Fruit fly (Drosophila melanogaster) whole organism, pupa: ENCODE results near the gene Takl2.

Source experiments
- CG10348 ChIP-seq: fragments of 200-800 bp; sonication (Bioruptor generic); IDR thresholded peaks from 2 replicates; pipeline ENCODE4 v1.3.6; 2022; ENCODE audit warnings: missing biosample characterization, missing genetic modification characterization
- CG12605 ChIP-seq: fragments of 200-800 bp; sonication (Bioruptor generic); IDR thresholded peaks from 2 replicates; pipeline ENCODE4 v1.3.6; 2022; ENCODE audit warnings: missing biosample characterization, missing genetic modification characterization
- CG13204 ChIP-seq: fragments of 200-800 bp; sonication (Bioruptor generic); optimal IDR thresholded peaks from 2 replicates; lab custom pipeline; 2018; ENCODE audit warnings: missing biosample characterization, mild to moderate bottlenecking, missing genetic modification characterization, moderate library complexity
- CG14655 ChIP-seq: fragments of 200-800 bp; sonication (Bioruptor generic); optimal IDR thresholded peaks from 3 replicates; lab custom pipeline; 2017; ENCODE audit warnings: mild to moderate bottlenecking, missing biosample characterization, missing genetic modification reagents, missing genetic modification characterization
- CG15710 ChIP-seq: fragments of 200-800 bp; sonication (Bioruptor generic); optimal IDR thresholded peaks from 2 replicates; lab custom pipeline; 2018; ENCODE audit warnings: missing biosample characterization, mild to moderate bottlenecking, missing genetic modification characterization, moderate library complexity
- CG17806 ChIP-seq: fragments of 200-800 bp; sonication (Bioruptor generic); optimal IDR thresholded peaks from 2 replicates; lab custom pipeline; 2018; ENCODE audit warnings: missing biosample characterization, mild to moderate bottlenecking, missing genetic modification characterization, moderate library complexity
- CG32121 ChIP-seq: fragments of 200-800 bp; sonication (Bioruptor generic); IDR thresholded peaks from 2 replicates; pipeline ENCODE4 v1.3.6; 2022; ENCODE audit warnings: missing biosample characterization, missing genetic modification characterization
- CG34367 ChIP-seq: fragments of 200-800 bp; sonication (Bioruptor generic); optimal IDR thresholded peaks from 2 replicates; lab custom pipeline; 2018; ENCODE audit warnings: missing biosample characterization, mild to moderate bottlenecking, missing genetic modification characterization
- CG4496 ChIP-seq: fragments of 200-800 bp; sonication (Bioruptor generic); IDR thresholded peaks from 3 replicates; pipeline ENCODE4 v1.3.6; 2022; ENCODE audit warnings: missing biosample characterization, missing genetic modification characterization
- CG8159 ChIP-seq: fragments of 200-800 bp; sonication (Bioruptor generic); optimal IDR thresholded peaks from 3 replicates; lab custom pipeline; 2018; ENCODE audit warnings: missing biosample characterization, mild to moderate bottlenecking, missing genetic modification characterization, moderate library complexity
- CG8301 ChIP-seq: fragments of 200-800 bp; sonication (Bioruptor generic); optimal IDR thresholded peaks from 2 replicates; lab custom pipeline; 2018; ENCODE audit warnings: missing biosample characterization, mild to moderate bottlenecking, missing genetic modification characterization
- CG9948 ChIP-seq: fragments of 200-800 bp; sonication (Bioruptor generic); optimal IDR thresholded peaks from 2 replicates; lab custom pipeline; 2018; ENCODE audit warnings: missing biosample characterization, mild to moderate bottlenecking, missing genetic modification characterization, moderate library complexity
- D1 ChIP-seq: fragments of 200-800 bp; sonication (Bioruptor generic); optimal IDR thresholded peaks from 2 replicates; lab custom pipeline; 2018; ENCODE audit warnings: missing biosample characterization, mild to moderate bottlenecking, missing genetic modification characterization, moderate library complexity
- EcR ChIP-seq: fragments of 200-800 bp; sonication (Bioruptor generic); optimal IDR thresholded peaks from 3 replicates; lab custom pipeline; 2019; ENCODE audit warnings: missing biosample characterization, missing genetic modification characterization, mild to moderate bottlenecking, moderate library complexity, missing genetic modification reagents
- Ets98B ChIP-seq: fragments of 200-800 bp; sonication (Bioruptor generic); IDR thresholded peaks from 2 replicates; pipeline ENCODE4 v1.3.6; 2022; ENCODE audit warnings: missing biosample characterization, missing genetic modification characterization
- Pif1A ChIP-seq: fragments of 200-800 bp; sonication (Bioruptor generic); optimal IDR thresholded peaks from 3 replicates; lab custom pipeline; 2016; ENCODE audit warnings: missing biosample characterization, missing genetic modification characterization
- Pif1B ChIP-seq: fragments of 200-800 bp; sonication (Bioruptor generic); optimal IDR thresholded peaks from 3 replicates; lab custom pipeline; 2016; ENCODE audit warnings: missing biosample characterization, missing genetic modification characterization
- Snoo ChIP-seq: fragments of 200-800 bp; sonication (Bioruptor generic); optimal IDR thresholded peaks from 3 replicates; lab custom pipeline; 2017; ENCODE audit warnings: missing biosample characterization, mild to moderate bottlenecking, missing genetic modification characterization, inconsistent platforms
- fd96Ca ChIP-seq: fragments of 200-800 bp; sonication (Bioruptor generic); IDR thresholded peaks from 3 replicates; pipeline ENCODE4 v1.3.6; 2022; ENCODE audit warnings: missing biosample characterization, missing genetic modification characterization
- gl ChIP-seq: fragments of 200-800 bp; sonication (Bioruptor generic); optimal IDR thresholded peaks from 2 replicates; lab custom pipeline; 2018; ENCODE audit warnings: missing biosample characterization, mild to moderate bottlenecking, missing genetic modification characterization
- rn ChIP-seq: fragments of 200-800 bp; sonication (Bioruptor generic); IDR thresholded peaks from 2 replicates; pipeline ENCODE4 v1.3.6; 2022; ENCODE audit warnings: missing biosample characterization, missing genetic modification characterization

Takl2 gene

DNA sequence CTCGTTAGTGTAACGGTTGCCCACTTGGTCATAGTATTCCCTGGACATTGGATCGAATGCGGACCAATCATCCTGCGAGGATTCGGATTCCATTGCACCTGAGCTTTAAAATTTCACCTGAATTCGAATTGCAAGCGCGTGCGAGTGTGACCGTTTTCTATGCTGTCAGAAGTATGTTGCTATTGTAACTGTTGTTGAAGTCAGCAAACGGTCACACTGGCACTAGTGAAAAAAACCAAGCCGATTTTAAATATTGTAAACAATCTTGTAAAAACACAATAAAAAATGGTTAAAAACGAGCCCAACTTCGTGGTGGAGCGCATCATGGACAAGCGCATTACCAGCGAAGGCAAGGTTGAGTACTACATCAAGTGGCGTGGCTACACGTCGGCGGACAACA, 11.8 kb upstream of the Takl2 start, which contains the start of the genes vret and HP1c:
vret (minus strand) TSS at position 150 of the 400 bp plus-strand sequence.
HP1c (plus strand) TSS at position 189 of the 400 bp plus-strand sequence.
- TF ChIP-seq EcR (GFP tag; lab: Kevin White, UChicago) (no peak), CG17806 (no peak), CG8301 (tag; lab: Kevin White, UChicago) (no peak), CG12605 (GFP tag; lab: Robert Waterston, UW) (no peak), CG32121 (GFP tag; lab: Robert Waterston, UW) (no peak), Ets98B (no peak), gl (no peak), CG34367 (tag; lab: Kevin White, UChicago) (no peak), CG9948 (tag; lab: Kevin White, UChicago) (no peak), Pif1B (GFP tag; lab: Kevin White, UChicago) (no peak), rn (GFP tag; lab: Robert Waterston, UW) (no peak), CG4496 (GFP tag; lab: Robert Waterston, UW) (no peak), CG14655 (GFP tag; lab: Kevin White, UChicago) (no peak), CG15710 (no peak), Snoo (tag; lab: Kevin White, UChicago) (no peak)

DNA sequence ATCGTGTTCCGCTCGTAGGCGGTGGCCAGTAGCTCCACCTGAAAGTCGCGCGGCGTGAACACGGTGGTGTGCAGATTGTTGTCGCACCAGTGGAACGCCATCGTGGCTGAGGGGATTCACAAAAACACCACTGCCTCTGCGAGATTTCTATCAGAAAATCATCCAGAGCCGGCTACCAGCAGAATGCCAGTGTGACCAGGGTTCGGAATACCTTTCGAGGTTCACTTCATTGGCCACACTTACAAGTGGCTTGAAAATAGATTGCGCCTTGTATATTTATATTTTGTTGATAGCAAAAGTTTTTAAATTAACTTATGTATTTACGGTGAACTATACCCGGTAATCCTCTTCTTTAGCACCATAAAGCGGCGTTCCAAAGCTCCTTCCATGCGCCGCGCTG, 7.3 kb upstream of the Takl2 start, which contains the start of the genes Dcr-1 and CG6985:
Dcr-1 (minus strand) TSS at position 162 of the 400 bp plus-strand sequence.
CG6985 (plus strand) TSS at position 221 of the 400 bp plus-strand sequence.
- TF ChIP-seq Pif1A (no peak), Pif1B (GFP tag; lab: Kevin White, UChicago) (no peak), fd96Ca (GFP tag; lab: Robert Waterston, UW) (no peak), CG10348 (GFP tag; lab: Robert Waterston, UW) (no peak), CG13204 (no peak), D1 (tag; lab: Kevin White, UChicago) (no peak), Snoo (tag; lab: Kevin White, UChicago) (no peak), CG32121 (GFP tag; lab: Robert Waterston, UW) (no peak), CG9948 (tag; lab: Kevin White, UChicago) (no peak), CG17806 (no peak), gl (no peak), CG12605 (GFP tag; lab: Robert Waterston, UW) (no peak), CG8301 (tag; lab: Kevin White, UChicago) (no peak), rn (GFP tag; lab: Robert Waterston, UW) (no peak), CG15710 (no peak), CG8159 (tag; lab: Kevin White, UChicago) (no peak), CG14655 (GFP tag; lab: Kevin White, UChicago) (no peak), Ets98B (no peak), CG4496 (GFP tag; lab: Robert Waterston, UW) (no peak), CG34367 (tag; lab: Kevin White, UChicago) (no peak)

- TF ChIP-seq CG14655 (GFP tag; lab: Kevin White, UChicago) (no peak), CG12605 (GFP tag; lab: Robert Waterston, UW) (no peak), Ets98B (no peak)
Measured at dm6 chr3R:22732995-22733394, 656 bp downstream of the Takl2 start.

dm6 chr3R:22727857-22728256, 5.8 kb downstream of the Takl2 start:
- TF ChIP-seq gl: no peak
- TF ChIP-seq CG17806: peak; percentile 27
- peak; percentile 55; the same call in 1 of the 2 replicates for TF ChIP-seq CG12605 (GFP tag; lab: Robert Waterston, UW)
- TF ChIP-seq Pif1A: no peak
- TF ChIP-seq fd96Ca (GFP tag; lab: Robert Waterston, UW): no peak
- peak; percentile 80 for TF ChIP-seq CG4496 (GFP tag; lab: Robert Waterston, UW)
- TF ChIP-seq D1 (tag; lab: Kevin White, UChicago): no peak
- TF ChIP-seq Pif1B (GFP tag; lab: Kevin White, UChicago): no peak
- peak; percentile 31 for TF ChIP-seq CG34367 (tag; lab: Kevin White, UChicago)
- peak; percentile 53 for TF ChIP-seq CG9948 (tag; lab: Kevin White, UChicago)
- peak; percentile 70 for TF ChIP-seq Ets98B
- peak; percentile 64 for TF ChIP-seq CG8301 (tag; lab: Kevin White, UChicago)
- TF ChIP-seq CG15710: no peak
- 0 out of 2 replicates have a peak, but pooled peaks have one; percentile 6 for TF ChIP-seq rn (GFP tag; lab: Robert Waterston, UW)
- TF ChIP-seq CG10348 (GFP tag; lab: Robert Waterston, UW): no peak
- no peak for TF ChIP-seq Snoo (tag; lab: Kevin White, UChicago)
- peak; percentile 51; the same call in 1 of the 2 replicates for TF ChIP-seq CG32121 (GFP tag; lab: Robert Waterston, UW)

- no peak for TF ChIP-seq Snoo (tag; lab: Kevin White, UChicago)
- TF ChIP-seq CG17806: no peak
- no peak for TF ChIP-seq CG15710
- TF ChIP-seq CG4496 (GFP tag; lab: Robert Waterston, UW): no peak
- no peak for TF ChIP-seq D1 (tag; lab: Kevin White, UChicago)
- TF ChIP-seq CG32121 (GFP tag; lab: Robert Waterston, UW): no peak
- no peak for TF ChIP-seq CG12605 (GFP tag; lab: Robert Waterston, UW)
- no peak for TF ChIP-seq rn (GFP tag; lab: Robert Waterston, UW)
- no peak for TF ChIP-seq CG13204
- TF ChIP-seq CG8159 (tag; lab: Kevin White, UChicago): no peak
- no peak for TF ChIP-seq EcR (GFP tag; lab: Kevin White, UChicago)
- no peak for TF ChIP-seq gl
- no peak for TF ChIP-seq CG10348 (GFP tag; lab: Robert Waterston, UW)
- TF ChIP-seq fd96Ca (GFP tag; lab: Robert Waterston, UW): no peak
- no peak for TF ChIP-seq CG8301 (tag; lab: Kevin White, UChicago)
- no peak for TF ChIP-seq Pif1A
- TF ChIP-seq CG34367 (tag; lab: Kevin White, UChicago): no peak
- no peak for TF ChIP-seq CG9948 (tag; lab: Kevin White, UChicago)
- TF ChIP-seq, all 21 proteins: peak for 0
Measured at dm6 chr3R:22727456-22727833, 6.2 kb downstream of the Takl2 start.
